Fruit fly (Drosophila melanogaster): Measurements from ENCODE around the gene eff.

The eff gene

dm6 chr3R:14744339-14745129, 3.4 kb upstream of the eff start (continued):
- TF ChIP-seq CG9609 (GFP tag; optimal IDR thresholded peaks at IDR 0.05) (peak; percentile 19), CG9437 (GFP tag; optimal IDR thresholded peaks at IDR 0.05) (peak; percentile 11), CoRest (tag; optimal IDR thresholded peaks at IDR 0.05) (peak; percentile 32), kah (GFP tag; optimal IDR thresholded peaks at IDR 0.05) (no peak), mld (GFP tag; IDR thresholded peaks at IDR 0.05; ENCODE audit: partially characterized antibody) (no peak), hth (optimal IDR thresholded peaks at IDR 0.05) (no peak), Usf (GFP tag; optimal IDR thresholded peaks at IDR 0.05) (no peak), bowl (GFP tag; IDR thresholded peaks at IDR 0.05) (no peak), stc (GFP tag; IDR thresholded peaks at IDR 0.05) (0 out of 2 replicates have a peak, but pooled peaks have one; percentile 34), Dbx (GFP tag; IDR thresholded peaks at IDR 0.05) (no peak), CG2712 (tag; optimal IDR thresholded peaks at IDR 0.05) (peak; percentile 48), sens (GFP tag) (peak; percentile 84), Trl (optimal IDR thresholded peaks at IDR 0.05) (no peak), Trl (GFP tag; optimal IDR thresholded peaks at IDR 0.05) (peak; percentile 1), CG12391 (tag; optimal IDR thresholded peaks at IDR 0.05) (peak; percentile 1), CG4707 (GFP tag; optimal IDR thresholded peaks at IDR 0.05) (peak; percentile 73), dpn (GFP tag; optimal IDR thresholded peaks at IDR 0.05) (peak in 1 of 2 experiments; percentile 11), stwl (tag; optimal IDR thresholded peaks at IDR 0.05) (no peak), CG8765 (GFP tag; IDR thresholded peaks at IDR 0.05) (no peak), slp2 (GFP tag; optimal IDR thresholded peaks at IDR 0.05) (peak; percentile 19), Eip74EF (GFP tag; optimal IDR thresholded peaks at IDR 0.05) (peak in 1 of 2 experiments; percentile 0), insv (GFP tag; optimal IDR thresholded peaks at IDR 0.05) (no peak), dmrt99B (tag; optimal IDR thresholded peaks at IDR 0.05) (peak; percentile 35), CG30403 (GFP tag; optimal IDR thresholded peaks at IDR 0.05) (peak; percentile 40), fd102C (GFP tag; optimal IDR thresholded peaks at IDR 0.05) (no peak), CG7786 (GFP tag; optimal IDR thresholded peaks at IDR 0.05) (peak; percentile 16), CG8290 (GFP tag; optimal IDR thresholded peaks at IDR 0.05) (no peak), CG8290 (tag; optimal IDR thresholded peaks at IDR 0.05) (peak in 1 of 2 experiments; percentile 3), maf-S (GFP tag; optimal IDR thresholded peaks at IDR 0.05) (no peak), wor (GFP tag; IDR thresholded peaks at IDR 0.05) (peak; percentile 14; the same call in 1 of the 2 replicates), gem (tag; optimal IDR thresholded peaks at IDR 0.05) (peak; percentile 63), trem (tag; optimal IDR thresholded peaks at IDR 0.05) (peak; percentile 3), MBD-R2 (GFP tag; IDR thresholded peaks at IDR 0.05) (no peak), emc (GFP tag; optimal IDR thresholded peaks at IDR 0.05) (no peak), Med (GFP tag) (peak; percentile 74), Ssrp (tag; optimal IDR thresholded peaks at IDR 0.05) (peak; percentile 23), CG2875 (GFP tag; optimal IDR thresholded peaks at IDR 0.05) (peak; percentile 26), CG11504 (tag; optimal IDR thresholded peaks at IDR 0.05) (peak; percentile 45), Camta (GFP tag; optimal IDR thresholded peaks at IDR 0.05) (no peak), CG1529 (GFP tag; optimal IDR thresholded peaks at IDR 0.05) (peak; percentile 33), PHDP (tag; optimal IDR thresholded peaks at IDR 0.05) (peak; percentile 53), Sox100B (GFP tag; optimal IDR thresholded peaks at IDR 0.05) (peak; percentile 23), eve (GFP tag; optimal IDR thresholded peaks at IDR 0.05) (peak in 1 of 2 experiments; percentile 42), Abd-B (GFP tag; optimal IDR thresholded peaks at IDR 0.05) (peak; percentile 11), CG15269 (tag; optimal IDR thresholded peaks at IDR 0.05) (peak; percentile 9), lola (GFP tag; optimal IDR thresholded peaks at IDR 0.05) (peak in 1 of 3 experiments; percentile 39), NfI (GFP tag; optimal IDR thresholded peaks at IDR 0.05) (peak; percentile 1), tll (GFP tag; optimal IDR thresholded peaks at IDR 0.05) (no peak), sob (GFP tag; IDR thresholded peaks at IDR 0.05) (no peak)

Data from whole organism, embryonic.